Worm (Caenorhabditis elegans) whole organism, L4 larva: ENCODE data around the gene lin-22.

Experiments
- D1046.2 ChIP-seq: fragments of 200-800 bp; sonication (Bioruptor generic); IDR thresholded peaks from 2 replicates; pipeline ENCODE4 v1.3.6; 2022; ENCODE audit warnings: missing genetic modification characterization, missing compliant biosample characterization
- Y5F2A.4 ChIP-seq: fragments of 200-800 bp; sonication (Bioruptor generic); optimal IDR thresholded peaks from 2 replicates; lab custom pipeline; 2018; ENCODE audit warnings: mild to moderate bottlenecking, missing genetic modification characterization, missing compliant biosample characterization
- ZK337.2 ChIP-seq: fragments of 200-800 bp; sonication (Bioruptor generic); IDR thresholded peaks from 2 replicates; pipeline ENCODE4 v1.3.6; 2022; ENCODE audit warnings: missing genetic modification reagents, missing genetic modification characterization, missing compliant biosample characterization
- ama-1 ChIP-seq: fragments of 150-350 bp; optimal IDR thresholded peaks from 2 replicates; lab custom pipeline; 2014; ENCODE audit warnings: inconsistent platforms, mixed read lengths
- attf-4 ChIP-seq: sonication (generic microtip); optimal IDR thresholded peaks from 3 replicates; lab custom pipeline; 2017; ENCODE audit warnings: missing biosample characterization, missing genetic modification characterization
- ceh-20 ChIP-seq: fragments of 200-800 bp; sonication (Bioruptor generic); IDR thresholded peaks from 2 replicates; pipeline ENCODE4 v1.3.6; 2022; ENCODE audit warnings: missing genetic modification reagents, missing genetic modification characterization, missing compliant biosample characterization
- ceh-28 ChIP-seq: fragments of 150-350 bp; optimal IDR thresholded peaks from 2 replicates; lab custom pipeline; 2014; ENCODE audit warnings: missing biosample characterization, missing genetic modification reagents, missing genetic modification characterization
- ceh-44 ChIP-seq: fragments of 200-800 bp; sonication (Bioruptor generic); IDR thresholded peaks from 2 replicates; pipeline ENCODE4 v1.3.6; 2022; ENCODE audit warnings: missing genetic modification reagents, missing genetic modification characterization, missing compliant biosample characterization
- ces-1 ChIP-seq: fragments of 150-350 bp; sonication (generic microtip); optimal IDR thresholded peaks from 4 replicates; lab custom pipeline; 2014; ENCODE audit warnings: missing biosample characterization, missing genetic modification reagents, missing genetic modification characterization
- cey-2 ChIP-seq: sonication (generic microtip); optimal IDR thresholded peaks from 3 replicates; lab custom pipeline; 2017; ENCODE audit warnings: missing genetic modification characterization, mild to moderate bottlenecking, missing compliant biosample characterization, antibody characterized with exemption, borderline replicate concordance; ENCODE audit not compliant: insufficient read depth
- ctbp-1 ChIP-seq: fragments of 200-800 bp; sonication (Bioruptor generic); IDR thresholded peaks from 2 replicates; pipeline ENCODE4 v1.3.6; 2022; ENCODE audit warnings: missing genetic modification reagents, missing genetic modification characterization, missing compliant biosample characterization
- daf-12 ChIP-seq: fragments of 150-350 bp; optimal IDR thresholded peaks from 2 replicates; lab custom pipeline; 2014; ENCODE audit warnings: missing biosample characterization, missing genetic modification reagents, missing genetic modification characterization
- daf-8 ChIP-seq: fragments of 200-800 bp; sonication (Bioruptor generic); IDR thresholded peaks from 2 replicates; pipeline ENCODE4 v1.3.6; 2022; ENCODE audit warnings: missing genetic modification characterization, missing compliant biosample characterization
- dpl-1 ChIP-seq: fragments of 150-350 bp; optimal IDR thresholded peaks from 2 replicates; lab custom pipeline; 2014; ENCODE audit warnings: missing biosample characterization, missing genetic modification reagents, missing genetic modification characterization
- dve-1 ChIP-seq: sonication (generic microtip); optimal IDR thresholded peaks from 2 replicates; lab custom pipeline; 2017; ENCODE audit warnings: antibody characterized with exemption, mild to moderate bottlenecking, missing genetic modification characterization, missing compliant biosample characterization; ENCODE audit not compliant: insufficient read depth
- egl-27 ChIP-seq: sonication (generic microtip); optimal IDR thresholded peaks from 3 replicates; lab custom pipeline; 2017; ENCODE audit warnings: missing biosample characterization, missing genetic modification reagents, missing genetic modification characterization
- egl-43 ChIP-seq: fragments of 200-800 bp; sonication (Bioruptor generic); IDR thresholded peaks from 2 replicates; pipeline ENCODE4 v1.3.6; 2022; ENCODE audit warnings: missing genetic modification reagents, missing genetic modification characterization, missing compliant biosample characterization
- fkh-10 ChIP-seq: fragments of 150-350 bp; optimal IDR thresholded peaks from 2 replicates; lab custom pipeline; 2014; ENCODE audit warnings: missing biosample characterization, missing genetic modification reagents, missing genetic modification characterization
- fos-1 ChIP-seq: fragments of 150-350 bp; optimal IDR thresholded peaks from 2 replicates; lab custom pipeline; 2014; ENCODE audit warnings: missing biosample characterization, missing genetic modification characterization
- gei-8 ChIP-seq: fragments of 200-800 bp; sonication (Bioruptor generic); optimal IDR thresholded peaks from 2 replicates; lab custom pipeline; 2018; ENCODE audit warnings: mild to moderate bottlenecking, missing genetic modification characterization, missing compliant biosample characterization
- hlh-11 ChIP-seq: fragments of 200-800 bp; sonication (Bioruptor generic); optimal IDR thresholded peaks from 2 replicates; lab custom pipeline; 2018; ENCODE audit warnings: mild to moderate bottlenecking, missing genetic modification characterization, missing compliant biosample characterization
- lin-29 ChIP-seq: fragments of 200-800 bp; sonication (Bioruptor generic); IDR thresholded peaks from 2 replicates; pipeline ENCODE4 v1.3.6; 2022; ENCODE audit warnings: missing genetic modification reagents, missing genetic modification characterization, missing compliant biosample characterization
- lin-38 ChIP-seq: fragments of 200-800 bp; sonication (Bioruptor generic); IDR thresholded peaks from 2 replicates; pipeline ENCODE4 v1.3.6; 2022; ENCODE audit warnings: missing genetic modification reagents, missing genetic modification characterization, missing compliant biosample characterization
- lir-3 ChIP-seq: sonication (generic microtip); optimal IDR thresholded peaks from 2 replicates; lab custom pipeline; 2016; ENCODE audit warnings: mild to moderate bottlenecking, missing genetic modification characterization, missing compliant biosample characterization
- madf-5 ChIP-seq, 2 experiments: fragments of 200-800 bp; sonication (Bioruptor generic); IDR thresholded peaks; 2 replicates each; pipeline ENCODE4 v1.3.6; 2022; ENCODE audit warnings: missing compliant biosample characterization in 2 of 2, missing genetic modification characterization in 2 of 2
- mdt-29 ChIP-seq: fragments of 200-800 bp; sonication (Bioruptor generic); IDR thresholded peaks from 2 replicates; pipeline ENCODE4 v1.3.6; 2022; ENCODE audit warnings: missing genetic modification reagents, missing genetic modification characterization, missing compliant biosample characterization
- mes-2 ChIP-seq: sonication (generic microtip); optimal IDR thresholded peaks from 2 replicates; lab custom pipeline; 2016; ENCODE audit warnings: missing genotype, mild to moderate bottlenecking, missing genetic modification characterization, missing compliant biosample characterization; ENCODE audit not compliant: poor library complexity, severe bottlenecking
- mxl-3 ChIP-seq: fragments of 200-800 bp; sonication (Bioruptor generic); optimal IDR thresholded peaks from 2 replicates; lab custom pipeline; 2018; ENCODE audit warnings: mild to moderate bottlenecking, missing genetic modification characterization, missing compliant biosample characterization
- nhr-102 ChIP-seq: sonication (generic microtip); optimal IDR thresholded peaks from 2 replicates; lab custom pipeline; 2016; ENCODE audit warnings: mild to moderate bottlenecking, missing genetic modification characterization, moderate library complexity, missing compliant biosample characterization
- nhr-237 ChIP-seq: sonication (generic microtip); optimal IDR thresholded peaks from 2 replicates; lab custom pipeline; 2017; ENCODE audit warnings: missing biosample characterization, missing genetic modification characterization
- nhr-28 ChIP-seq: fragments of 150-350 bp; optimal IDR thresholded peaks from 2 replicates; lab custom pipeline; 2014; ENCODE audit warnings: missing biosample characterization, missing genetic modification characterization
- pha-4 ChIP-seq, 2 experiments: fragments of 150-350 bp in 1 of 2; fragments of 200-800 bp in 1 of 2; sonication (Bioruptor generic) in 1 of 2; IDR thresholded peaks in 1 of 2; optimal IDR thresholded peaks in 1 of 2; 2 replicates each; pipeline versions ENCODE4 v1.3.6 to Lab custom; 2014 to 2022; ENCODE audit warnings: missing genetic modification characterization in 2 of 2, missing genetic modification reagents in 2 of 2, missing biosample characterization in 1 of 2, missing compliant biosample characterization in 1 of 2
- pqm-1 ChIP-seq: sonication (generic microtip); optimal IDR thresholded peaks from 2 replicates; lab custom pipeline; 2017; ENCODE audit warnings: missing biosample characterization, missing genetic modification characterization
- saeg-2 ChIP-seq: fragments of 200-800 bp; sonication (Bioruptor generic); IDR thresholded peaks from 2 replicates; pipeline ENCODE4 v1.3.6; 2022; ENCODE audit warnings: missing genetic modification reagents, missing genetic modification characterization, missing compliant biosample characterization
- set-16 ChIP-seq: fragments of 200-800 bp; sonication (Bioruptor generic); IDR thresholded peaks from 2 replicates; pipeline ENCODE4 v1.3.6; 2022; ENCODE audit warnings: missing genetic modification reagents, missing genetic modification characterization, missing compliant biosample characterization
- spr-3 ChIP-seq: fragments of 200-800 bp; sonication (Bioruptor generic); optimal IDR thresholded peaks from 2 replicates; lab custom pipeline; 2018; ENCODE audit warnings: mild to moderate bottlenecking, missing genetic modification characterization, missing compliant biosample characterization
- tag-97 ChIP-seq: fragments of 200-800 bp; sonication (Bioruptor generic); IDR thresholded peaks from 2 replicates; pipeline ENCODE4 v1.3.6; 2022; ENCODE audit warnings: missing genetic modification characterization, missing compliant biosample characterization
- tra-1 ChIP-seq: fragments of 200-800 bp; sonication (Bioruptor generic); IDR thresholded peaks from 2 replicates; pipeline ENCODE4 v1.3.6; 2022; ENCODE audit warnings: missing genetic modification reagents, missing genetic modification characterization, missing compliant biosample characterization
- unc-39 ChIP-seq: sonication (generic microtip); optimal IDR thresholded peaks from 2 replicates; lab custom pipeline; 2017; ENCODE audit warnings: missing biosample characterization, missing genetic modification characterization
- zip-11 ChIP-seq: fragments of 200-800 bp; sonication (Bioruptor generic); IDR thresholded peaks from 2 replicates; pipeline ENCODE4 v1.3.6; 2022; ENCODE audit warnings: missing genetic modification characterization, missing compliant biosample characterization

Gene lin-22

DNA sequence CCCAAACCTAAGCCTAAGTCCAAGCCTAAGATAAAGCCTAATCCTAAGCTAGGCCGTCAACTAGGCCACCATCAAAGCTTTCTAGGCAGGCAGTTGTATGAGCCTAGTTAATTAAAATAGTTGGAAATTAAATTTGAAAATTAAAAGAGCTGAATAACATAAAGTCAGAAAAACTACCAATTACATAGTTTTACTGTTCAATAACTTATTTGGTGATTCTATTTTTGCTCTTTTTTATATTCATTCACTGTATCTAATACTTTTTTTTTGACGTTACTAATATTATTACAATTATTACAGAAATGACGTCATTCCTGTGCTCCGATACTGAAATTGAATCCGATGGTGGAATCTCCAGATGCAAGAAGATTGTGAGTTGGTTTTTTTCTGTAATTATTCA, at the start of gene lin-22:
lin-22 (plus strand) TSS at position 301 of the 400 bp plus-strand sequence.
- TF ChIP-seq mdt-29 (no peak), spr-3 (GFP tag; lab: Kevin White, UChicago) (no peak), hlh-11 (no peak), attf-4 (no peak), ces-1 (no peak), zip-11 (GFP tag; lab: Robert Waterston, UW) (no peak), daf-12 (tag; lab: Kevin White, UChicago) (no peak)

DNA sequence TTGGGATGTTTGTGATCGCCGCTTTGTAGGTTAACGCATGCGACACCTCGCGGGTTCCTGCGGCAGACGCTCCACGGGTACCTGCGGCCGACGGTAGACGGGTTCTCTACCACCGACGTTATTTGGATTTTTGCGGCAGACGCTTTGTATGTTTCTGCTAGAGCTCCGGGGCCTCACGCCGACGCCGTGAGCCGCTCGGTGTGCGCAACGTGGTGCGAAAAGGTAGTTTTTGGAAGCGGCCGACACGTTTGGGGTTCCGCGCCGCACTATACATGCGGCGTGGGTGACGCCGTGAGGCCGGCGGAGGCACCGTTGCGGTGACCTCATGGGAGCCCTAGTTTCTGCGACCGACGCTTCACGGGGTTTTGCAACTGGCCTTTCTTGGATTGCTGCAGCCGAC, 48.5 kb upstream of the lin-22 start:
- TF ChIP-seq lin-38 (GFP tag; lab: Robert Waterston, UW) (no peak), tag-97 (GFP tag; lab: Robert Waterston, UW) (no peak), set-16 (GFP tag; lab: Robert Waterston, UW) (peak; percentile 92), mxl-3 (GFP tag; lab: Kevin White, UChicago) (no peak), daf-8 (GFP tag; lab: Robert Waterston, UW) (no peak), dve-1 (tag; lab: Kevin White, UChicago) (no peak), nhr-237 (tag; lab: Kevin White, UChicago) (no peak), nhr-28 (tag; lab: Kevin White, UChicago) (no peak), egl-43 (GFP tag; lab: Robert Waterston, UW) (no peak), ceh-44 (GFP tag; lab: Robert Waterston, UW) (no peak), tra-1 (GFP tag; lab: Robert Waterston, UW) (no peak), egl-27 (tag; lab: Kevin White, UChicago) (no peak), lin-29 (GFP tag; lab: Robert Waterston, UW) (no peak), D1046.2 (GFP tag; lab: Robert Waterston, UW) (peak; percentile 58; the same call in 1 of the 2 replicates), mes-2 (tag; lab: Kevin White, UChicago) (no peak), Y5F2A.4 (GFP tag; lab: Kevin White, UChicago) (no peak), ama-1 (lab: Kevin White, UChicago) (no peak), nhr-102 (tag; lab: Kevin White, UChicago) (no peak), dpl-1 (no peak), lir-3 (no peak), ZK337.2 (GFP tag; lab: Robert Waterston, UW) (no peak), unc-39 (tag; lab: Kevin White, UChicago) (no peak), ctbp-1 (GFP tag; lab: Robert Waterston, UW) (no peak), madf-5 (GFP tag; IDR thresholded peaks at IDR 0.05; lab: Robert Waterston, UW) (0 out of 4 replicates have a peak, but pooled peaks of 1 of the 2 experiments have one; percentile 54)

DNA sequence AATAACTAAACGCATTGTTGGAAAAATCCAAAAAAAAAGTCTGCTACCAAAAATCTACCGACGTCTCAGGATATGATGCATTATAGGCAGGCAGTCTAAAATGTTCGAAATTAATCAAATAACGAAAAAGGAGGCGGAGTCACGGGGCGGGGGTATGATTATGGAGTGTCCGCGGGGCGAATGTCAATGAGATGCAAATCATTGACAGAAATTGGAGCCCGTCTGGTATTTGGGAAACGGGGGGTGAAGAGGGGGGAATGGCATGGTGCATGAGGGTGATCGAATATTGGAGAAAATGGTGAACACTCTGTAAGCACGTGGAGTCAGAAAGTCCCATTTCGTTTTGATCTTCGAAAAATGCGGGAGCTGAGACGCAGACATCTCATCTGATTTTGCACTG, 41.2 kb upstream of the lin-22 start, which contains the start of gene lad-2:
lad-2 (minus strand) TSS at position 101 of the 400 bp plus-strand sequence.
- TF ChIP-seq mes-2 (tag; lab: Kevin White, UChicago) (no peak), ceh-20 (GFP tag; lab: Robert Waterston, UW) (no peak), fkh-10 (GFP tag; lab: Kevin White, UChicago) (no peak), cey-2 (tag; lab: Kevin White, UChicago) (no peak), ceh-28 (no peak), pha-4 (GFP tag; IDR thresholded peaks at IDR 0.05; lab: Robert Waterston, UW) (no peak), pha-4 (tag; optimal IDR thresholded peaks at IDR 0.05; lab: Kevin White, UChicago) (no peak), saeg-2 (GFP tag; lab: Robert Waterston, UW) (no peak), gei-8 (GFP tag; lab: Kevin White, UChicago) (no peak), fos-1 (tag; lab: Kevin White, UChicago) (no peak), egl-27 (tag; lab: Kevin White, UChicago) (no peak), pqm-1 (tag; lab: Kevin White, UChicago) (no peak)
